Worm (Caenorhabditis elegans): ENCODE measurements around the gene hse-5.

ce11 chrIII:4380835-4381234 lies 35.7 kb downstream of the hse-5 start:
- TF ChIP-seq hlh-30 (tag; optimal IDR thresholded peaks at IDR 0.05; ENCODE audit: insufficient read depth), result no peak
- no peak for TF ChIP-seq lin-15B (tag; optimal IDR thresholded peaks at IDR 0.05)
- TF ChIP-seq nhr-11 (tag; optimal IDR thresholded peaks at IDR 0.05), result no peak
- no peak for TF ChIP-seq arid-1 (GFP tag; conservative IDR thresholded peaks at IDR 0.05)
- TF ChIP-seq nhr-237 (tag; optimal IDR thresholded peaks at IDR 0.05), result no peak
- no peak for TF ChIP-seq ama-1 (optimal IDR thresholded peaks at IDR 0.05)
- no peak for TF ChIP-seq egl-27 (tag; optimal IDR thresholded peaks at IDR 0.05)
- TF ChIP-seq tra-1 (GFP tag; IDR thresholded peaks at IDR 0.05), result no peak
- TF ChIP-seq nhr-25 (tag; optimal IDR thresholded peaks at IDR 0.05; ENCODE audit: borderline replicate concordance, insufficient read depth), result no peak
- TF ChIP-seq snpc-4 (tag; optimal IDR thresholded peaks at IDR 0.05), result no peak
